Worm (Caenorhabditis elegans): Measurements from ENCODE around the gene ift-139.
A peak's percentile ranks its signal among the peaks of the same experiment; 100 is the strongest.

Gene ift-139

DNA sequence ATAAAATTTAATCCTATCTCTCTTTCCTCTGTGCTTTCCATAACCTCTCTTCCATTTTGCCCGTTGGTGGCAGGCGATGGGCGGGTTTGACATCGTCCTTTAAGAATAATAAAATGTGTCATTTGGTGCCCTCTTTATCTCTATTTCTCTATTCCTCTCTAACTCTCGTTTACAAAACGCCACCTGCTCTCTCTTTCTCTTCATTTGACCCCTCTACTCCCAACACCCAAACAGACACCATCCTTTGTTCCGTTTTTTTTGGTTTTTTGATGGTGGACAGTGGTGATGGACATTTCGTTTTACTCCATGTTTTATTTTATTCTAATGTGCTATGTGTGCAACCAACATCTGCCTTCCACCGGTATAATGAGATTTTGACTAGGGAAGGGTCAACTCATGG is 39.6 kb upstream of the ift-139 start (continued):
- TF ChIP-seq egl-43 (GFP tag; IDR thresholded peaks at IDR 0.05) = no peak

DNA sequence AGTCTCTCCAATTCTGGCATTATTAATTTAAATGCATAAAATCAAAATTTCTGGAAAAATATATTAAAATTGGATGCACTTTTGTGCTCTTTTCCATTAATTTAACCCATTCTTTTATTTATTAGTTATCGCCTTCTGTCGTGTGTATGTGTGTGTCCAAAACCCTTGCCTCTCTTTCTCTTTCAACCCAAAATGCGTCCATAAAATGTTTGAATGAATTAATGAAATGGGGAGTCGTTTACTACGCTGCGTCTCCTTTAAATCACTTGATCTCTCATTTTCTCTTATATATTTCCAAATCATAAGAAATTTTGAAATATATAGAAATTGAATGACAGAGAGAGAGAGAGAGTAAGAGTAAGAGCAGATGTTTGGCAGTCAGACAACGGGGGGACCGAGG is 38.7 kb upstream of the ift-139 start:
- TF ChIP-seq R02D3.7 (tag; optimal IDR thresholded peaks at IDR 0.05) (no peak), Y105C5A.15 (GFP tag; IDR thresholded peaks at IDR 0.05) (no peak), ceh-28 (tag; optimal IDR thresholded peaks at IDR 0.05) (no peak), mxl-3 (GFP tag; optimal IDR thresholded peaks at IDR 0.05) (no peak), F37D6.2 (tag; optimal IDR thresholded peaks at IDR 0.05) (no peak), nhr-76 (tag; optimal IDR thresholded peaks at IDR 0.05) (no peak), ces-1 (GFP tag; optimal IDR thresholded peaks at IDR 0.05) (no peak), mdl-1 (tag; optimal IDR thresholded peaks at IDR 0.05) (no peak), attf-4 (tag; optimal IDR thresholded peaks at IDR 0.05) (no peak), lin-15B (tag; optimal IDR thresholded peaks at IDR 0.05) (no peak), cey-2 (tag; optimal IDR thresholded peaks at IDR 0.05; ENCODE audit: borderline replicate concordance, insufficient read depth) (no peak), zfp-2 (tag; optimal IDR thresholded peaks at IDR 0.05) (no peak), ztf-11 (tag; optimal IDR thresholded peaks at IDR 0.05) (no peak), arid-1 (GFP tag; conservative IDR thresholded peaks at IDR 0.05) (no peak), Y48G9A.11 (GFP tag; IDR thresholded peaks at IDR 0.05) (no peak)

DNA sequence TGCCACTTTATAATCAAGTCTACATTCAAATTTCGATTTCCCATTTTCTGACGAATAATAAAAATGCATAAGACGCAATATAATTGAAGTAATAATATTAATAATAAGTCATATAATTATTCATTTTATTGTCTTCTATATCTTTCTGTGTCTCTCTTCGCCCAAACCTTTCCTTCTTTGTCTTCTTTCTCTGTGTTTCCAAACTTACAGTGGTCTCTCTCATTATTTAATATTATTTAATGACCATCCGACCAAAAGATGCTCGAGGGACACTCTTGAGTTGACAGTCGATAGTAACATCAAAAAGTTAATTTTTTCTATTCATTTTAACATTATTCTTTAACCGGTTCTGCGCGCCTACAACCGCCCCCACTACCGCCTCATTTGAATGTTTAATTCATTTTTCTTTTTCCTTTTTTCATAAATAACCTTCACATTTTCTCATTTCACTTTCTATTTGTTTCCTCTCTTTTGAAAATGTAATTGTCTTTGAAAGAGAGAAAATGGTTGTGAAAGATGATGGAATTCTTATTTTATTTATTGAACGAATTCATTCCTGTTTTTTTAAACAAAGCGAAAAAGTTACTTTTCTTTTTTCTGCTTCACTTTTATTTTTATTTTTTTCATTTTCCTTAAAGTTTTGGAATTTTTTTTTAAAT is 34.5 kb upstream of the ift-139 start:
- no peak for TF ChIP-seq aha-1 (tag)

DNA sequence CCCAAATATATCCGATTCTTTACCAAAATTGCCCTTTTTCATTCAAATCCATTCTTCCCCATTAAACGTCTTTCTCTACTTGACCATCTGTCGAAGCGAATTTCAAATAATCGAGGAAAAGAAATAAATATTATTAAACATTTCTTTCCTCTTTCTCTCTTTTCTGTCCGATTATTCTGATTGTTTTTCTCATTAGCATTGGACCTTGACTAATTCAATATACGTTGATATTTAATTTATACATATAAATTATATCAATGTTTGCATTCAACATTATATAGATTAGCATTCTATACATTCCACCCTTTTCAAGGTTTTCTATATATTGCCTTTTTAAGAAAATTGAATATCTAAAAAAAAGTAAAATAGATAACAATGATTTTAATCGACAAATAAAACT is 33.7 kb upstream of the ift-139 start:
- TF ChIP-seq mep-1 (tag; optimal IDR thresholded peaks at IDR 0.05) = peak; percentile 7
- no peak for TF ChIP-seq Y105C5A.15 (GFP tag; IDR thresholded peaks at IDR 0.05)

- TF ChIP-seq R02D3.7 (tag; optimal IDR thresholded peaks at IDR 0.05) (no peak), hif-1 (tag; optimal IDR thresholded peaks at IDR 0.05) (no peak), Y75B8A.6 (GFP tag; IDR thresholded peaks at IDR 0.05) (no peak), D1046.2 (GFP tag; IDR thresholded peaks at IDR 0.05) (no peak), nhr-11 (tag; optimal IDR thresholded peaks at IDR 0.05) (no peak), nhr-10 (tag; optimal IDR thresholded peaks at IDR 0.05) (no peak), arid-1 (GFP tag; conservative IDR thresholded peaks at IDR 0.05) (no peak), Y48G9A.11 (GFP tag; IDR thresholded peaks at IDR 0.05) (no peak), ZK546.5 (tag; optimal IDR thresholded peaks at IDR 0.05) (no peak), lir-3 (tag; optimal IDR thresholded peaks at IDR 0.05) (no peak), unc-39 (tag; optimal IDR thresholded peaks at IDR 0.05) (no peak), madf-5 (GFP tag; IDR thresholded peaks at IDR 0.05) (no peak), lin-15B (tag; optimal IDR thresholded peaks at IDR 0.05) (no peak), mes-2 (tag; optimal IDR thresholded peaks at IDR 0.05; ENCODE audit: poor library complexity, severe bottlenecking) (no peak), daf-12 (tag; optimal IDR thresholded peaks at IDR 0.05) (no peak), attf-4 (tag; optimal IDR thresholded peaks at IDR 0.05) (no peak), nhr-237 (tag; optimal IDR thresholded peaks at IDR 0.05) (no peak), lin-29 (GFP tag; IDR thresholded peaks at IDR 0.05) (no peak)
Observed at ce11 chrIII:6067557-6067956, 28.3 kb upstream of the ift-139 start, which contains the start of gene mapk-15. Gene mapk-15, plus strand, starts transcription at chrIII:6067857.

ce11 chrIII:6064779-6065178 is 25.5 kb upstream of the ift-139 start:
- TF ChIP-seq Y48G9A.11 (GFP tag; IDR thresholded peaks at IDR 0.05) = peak; percentile 98

Measured in whole organism, L4 larva.